Fruit fly (Drosophila melanogaster) whole organism, embryonic: ENCODE data around the gene Cpr30F.

ENCODE experiments used
- Atf-2 ChIP-seq: fragments of 200-800 bp; sonication (Bioruptor generic); optimal IDR thresholded peaks from 2 replicates; lab custom pipeline; 2016; ENCODE audit warnings: missing biosample characterization, missing genetic modification characterization
- Atf6 ChIP-seq: fragments of 200-800 bp; sonication (Bioruptor generic); IDR thresholded peaks from 2 replicates; pipeline ENCODE4 v1.3.6; 2022; ENCODE audit warnings: missing biosample characterization, missing genetic modification characterization
- Bdp1 ChIP-seq: fragments of 200-800 bp; sonication (Bioruptor generic); optimal IDR thresholded peaks from 3 replicates; lab custom pipeline; 2016; ENCODE audit warnings: missing biosample characterization, missing genetic modification characterization
- BtbVII ChIP-seq: fragments of 200-800 bp; sonication (Bioruptor generic); optimal IDR thresholded peaks from 3 replicates; lab custom pipeline; 2017; ENCODE audit warnings: missing biosample characterization, mild to moderate bottlenecking, missing genetic modification characterization
- CG10462 ChIP-seq: fragments of 200-800 bp; sonication (Bioruptor generic); optimal IDR thresholded peaks from 2 replicates; lab custom pipeline; 2016; ENCODE audit warnings: missing biosample characterization, missing genetic modification characterization
- CG10654 ChIP-seq: fragments of 200-800 bp; sonication (Bioruptor generic); optimal IDR thresholded peaks from 2 replicates; lab custom pipeline; 2016; ENCODE audit warnings: missing biosample characterization, missing genetic modification characterization
- CG10959 ChIP-seq: fragments of 200-800 bp; sonication (Bioruptor generic); IDR thresholded peaks from 2 replicates; pipeline ENCODE4 v1.3.6; 2022; ENCODE audit warnings: missing biosample characterization, missing genetic modification characterization
- CG13894 ChIP-seq: fragments of 200-800 bp; sonication (Bioruptor generic); optimal IDR thresholded peaks from 3 replicates; lab custom pipeline; 2018; ENCODE audit warnings: missing biosample characterization, mild to moderate bottlenecking, missing genetic modification characterization, moderate library complexity
- CG1529 ChIP-seq: fragments of 200-800 bp; sonication (Bioruptor generic); optimal IDR thresholded peaks from 3 replicates; lab custom pipeline; 2018; ENCODE audit warnings: missing biosample characterization, missing genetic modification characterization
- CG1602 ChIP-seq: fragments of 200-800 bp; sonication (Bioruptor generic); optimal IDR thresholded peaks from 3 replicates; lab custom pipeline; 2016; ENCODE audit warnings: missing biosample characterization, missing genetic modification characterization
- CG16813 ChIP-seq: fragments of 200-800 bp; sonication (Bioruptor generic); IDR thresholded peaks from 3 replicates; pipeline ENCODE4 v1.3.6; 2022; ENCODE audit warnings: missing biosample characterization, missing genetic modification characterization; ENCODE audit not compliant: partially characterized antibody
- CG17361 ChIP-seq: fragments of 200-800 bp; sonication (Bioruptor generic); IDR thresholded peaks from 3 replicates; pipeline ENCODE4 v1.3.6; 2022; ENCODE audit warnings: missing biosample characterization, missing genetic modification characterization
- CG17612 ChIP-seq: fragments of 200-800 bp; sonication (Bioruptor generic); IDR thresholded peaks from 2 replicates; pipeline ENCODE4 v1.3.6; 2022; ENCODE audit warnings: missing biosample characterization, missing genetic modification characterization
- CG17912 ChIP-seq: fragments of 200-800 bp; sonication (Bioruptor generic); optimal IDR thresholded peaks from 2 replicates; lab custom pipeline; 2018; ENCODE audit warnings: missing biosample characterization, mild to moderate bottlenecking, missing genetic modification characterization
- CG2712 ChIP-seq: fragments of 200-800 bp; optimal IDR thresholded peaks from 3 replicates; lab custom pipeline; 2019; ENCODE audit warnings: missing biosample characterization, mild to moderate bottlenecking, missing genetic modification characterization, moderate library complexity
- CG2889 ChIP-seq: fragments of 200-800 bp; sonication (Bioruptor generic); IDR thresholded peaks from 3 replicates; pipeline ENCODE4 v1.3.6; 2022; ENCODE audit warnings: missing biosample characterization, missing genetic modification characterization
- CG30431 ChIP-seq: fragments of 200-800 bp; sonication (Bioruptor generic); optimal IDR thresholded peaks from 2 replicates; lab custom pipeline; 2017; ENCODE audit warnings: missing biosample characterization, missing genetic modification characterization
- CG31388 ChIP-seq: fragments of 200-800 bp; sonication (Bioruptor generic); optimal IDR thresholded peaks from 2 replicates; lab custom pipeline; 2016; ENCODE audit warnings: missing biosample characterization, missing genetic modification characterization
- CG32772 ChIP-seq: fragments of 200-800 bp; sonication (Bioruptor generic); IDR thresholded peaks from 2 replicates; pipeline ENCODE4 v1.3.6; 2022; ENCODE audit warnings: missing biosample characterization, missing genetic modification characterization
- CG4424 ChIP-seq: fragments of 200-800 bp; sonication (Bioruptor generic); optimal IDR thresholded peaks from 3 replicates; lab custom pipeline; 2016; ENCODE audit warnings: missing biosample characterization, missing genetic modification characterization
- CG4617 ChIP-seq: fragments of 200-800 bp; sonication (Bioruptor generic); optimal IDR thresholded peaks from 3 replicates; lab custom pipeline; 2016; ENCODE audit warnings: missing biosample characterization, missing genetic modification characterization, borderline replicate concordance
- CG4707 ChIP-seq: fragments of 200-800 bp; sonication (Bioruptor generic); optimal IDR thresholded peaks from 2 replicates; lab custom pipeline; 2018; ENCODE audit warnings: missing biosample characterization, mild to moderate bottlenecking, missing genetic modification characterization, moderate library complexity
- CG7357 ChIP-seq: fragments of 200-800 bp; sonication (Bioruptor generic); IDR thresholded peaks from 3 replicates; pipeline ENCODE4 v1.3.6; 2022; ENCODE audit warnings: missing biosample characterization, missing genetic modification characterization
- CG7745 ChIP-seq: fragments of 200-800 bp; sonication (Bioruptor generic); optimal IDR thresholded peaks from 2 replicates; lab custom pipeline; 2018; ENCODE audit warnings: missing biosample characterization, mild to moderate bottlenecking, missing genetic modification characterization, moderate library complexity
- CG9932 ChIP-seq: fragments of 200-800 bp; sonication (Bioruptor generic); IDR thresholded peaks from 2 replicates; pipeline ENCODE4 v1.3.6; 2022; ENCODE audit warnings: missing biosample characterization, missing genetic modification characterization
- CrebB ChIP-seq: fragments of 200-800 bp; sonication (Bioruptor generic); optimal IDR thresholded peaks from 3 replicates; lab custom pipeline; 2018; ENCODE audit warnings: missing biosample characterization, mild to moderate bottlenecking, missing genetic modification characterization
- Dp ChIP-seq: fragments of 200-800 bp; sonication (Bioruptor generic); optimal IDR thresholded peaks from 2 replicates; lab custom pipeline; 2018; ENCODE audit warnings: missing biosample characterization, mild to moderate bottlenecking, missing genetic modification characterization, moderate library complexity
- Fer1 ChIP-seq: fragments of 200-800 bp; sonication (Bioruptor generic); optimal IDR thresholded peaks from 2 replicates; lab custom pipeline; 2017; ENCODE audit warnings: missing biosample characterization, mild to moderate bottlenecking, missing genetic modification characterization
- Fer2 ChIP-seq: fragments of 200-800 bp; sonication (Bioruptor generic); optimal IDR thresholded peaks from 2 replicates; lab custom pipeline; 2018; ENCODE audit warnings: missing biosample characterization, mild to moderate bottlenecking, missing genetic modification characterization, moderate library complexity
- H2.0 ChIP-seq: fragments of 200-800 bp; sonication (Bioruptor generic); IDR thresholded peaks from 2 replicates; pipeline ENCODE4 v1.3.6; 2022; ENCODE audit warnings: missing biosample characterization, missing genetic modification characterization
- HHEX ChIP-seq: fragments of 200-800 bp; sonication (Bioruptor generic); optimal IDR thresholded peaks from 3 replicates; lab custom pipeline; 2017; ENCODE audit warnings: missing biosample characterization, mild to moderate bottlenecking, missing genetic modification characterization, missing genetic modification reagents
- HLHmδ ChIP-seq: fragments of 200-800 bp; sonication (Bioruptor generic); optimal IDR thresholded peaks from 2 replicates; lab custom pipeline; 2018; ENCODE audit warnings: missing biosample characterization, mild to moderate bottlenecking, missing genetic modification characterization, moderate library complexity
- Lhr ChIP-seq: fragments of 200-800 bp; sonication (Bioruptor generic); optimal IDR thresholded peaks from 3 replicates; lab custom pipeline; 2017; ENCODE audit warnings: mild to moderate bottlenecking, missing biosample characterization, missing genetic modification reagents, missing genetic modification characterization
- Neu2 ChIP-seq: fragments of 200-800 bp; sonication (Bioruptor generic); optimal IDR thresholded peaks from 3 replicates; lab custom pipeline; 2016; ENCODE audit warnings: missing biosample characterization, missing genetic modification characterization, borderline replicate concordance
- Sox100B ChIP-seq: fragments of 200-800 bp; sonication (Bioruptor generic); optimal IDR thresholded peaks from 3 replicates; lab custom pipeline; 2018; ENCODE audit warnings: missing biosample characterization, mild to moderate bottlenecking, missing genetic modification characterization
- Sry-β ChIP-seq: fragments of 200-800 bp; sonication (Bioruptor generic); optimal IDR thresholded peaks from 2 replicates; lab custom pipeline; 2018; ENCODE audit warnings: missing biosample characterization, mild to moderate bottlenecking, missing genetic modification characterization, moderate library complexity
- Xbp1 ChIP-seq: fragments of 200-800 bp; sonication (Bioruptor generic); optimal IDR thresholded peaks from 3 replicates; lab custom pipeline; 2016; ENCODE audit warnings: missing biosample characterization, mild to moderate bottlenecking, missing genetic modification characterization
- bab2 ChIP-seq: fragments of 200-800 bp; sonication (Bioruptor generic); optimal IDR thresholded peaks from 2 replicates; lab custom pipeline; 2016; ENCODE audit warnings: missing biosample characterization, missing genetic modification characterization
- br ChIP-seq: fragments of >200 bp; optimal IDR thresholded peaks from 2 replicates; lab custom pipeline; 2017
- gem ChIP-seq: fragments of 200-800 bp; sonication (Bioruptor generic); optimal IDR thresholded peaks from 2 replicates; lab custom pipeline; 2019; ENCODE audit warnings: missing biosample characterization, mild to moderate bottlenecking, missing genetic modification characterization, moderate library complexity
- gfzf ChIP-seq: fragments of 200-800 bp; sonication (Bioruptor generic); optimal IDR thresholded peaks from 2 replicates; lab custom pipeline; 2016; ENCODE audit warnings: missing biosample characterization, mild to moderate bottlenecking, missing genetic modification characterization, moderate library complexity
- hbn ChIP-seq: fragments of 200-800 bp; sonication (Bioruptor generic); IDR thresholded peaks from 2 replicates; pipeline ENCODE4 v1.3.6; 2022; ENCODE audit warnings: missing biosample characterization, missing genetic modification characterization; ENCODE audit not compliant: partially characterized antibody
- maf-S ChIP-seq: fragments of 200-800 bp; sonication (Bioruptor generic); optimal IDR thresholded peaks from 2 replicates; lab custom pipeline; 2016; ENCODE audit warnings: missing biosample characterization, missing genetic modification characterization
- mam ChIP-seq: fragments of 200-800 bp; sonication (Bioruptor generic); optimal IDR thresholded peaks from 3 replicates; lab custom pipeline; 2016; ENCODE audit warnings: missing biosample characterization, missing genetic modification characterization
- pfk ChIP-seq: fragments of 200-800 bp; sonication (Bioruptor generic); optimal IDR thresholded peaks from 2 replicates; lab custom pipeline; 2018; ENCODE audit warnings: missing biosample characterization, mild to moderate bottlenecking, missing genetic modification characterization, moderate library complexity
- sens ChIP-seq: fragments of 200-800 bp; sonication (Bioruptor generic); peaks from one replicate; lab custom pipeline; 2016; ENCODE audit warnings: missing biosample characterization, missing genetic modification characterization
- seq ChIP-seq: fragments of 200-800 bp; sonication (Bioruptor generic); IDR thresholded peaks from 2 replicates; pipeline ENCODE4 v1.3.6; 2022; ENCODE audit warnings: missing biosample characterization, missing genetic modification characterization
- so ChIP-seq: fragments of 200-800 bp; sonication (Bioruptor generic); IDR thresholded peaks from 3 replicates; pipeline ENCODE4 v1.3.6; 2022; ENCODE audit warnings: missing biosample characterization, missing genetic modification characterization
- tll ChIP-seq, 2 experiments: fragments of 200-800 bp in 1 of 2; fragments of >200 bp in 1 of 2; sonication (Bioruptor generic) in 1 of 2; optimal IDR thresholded peaks; 2 replicates each; lab custom pipeline; 2017 to 2019; ENCODE audit warnings: missing biosample characterization in 2 of 2, missing genetic modification characterization in 2 of 2, mild to moderate bottlenecking in 1 of 2, moderate library complexity in 1 of 2
- unc-4 ChIP-seq: fragments of 200-800 bp; sonication (Bioruptor generic); IDR thresholded peaks from 2 replicates; pipeline ENCODE4 v1.3.6; 2022; ENCODE audit warnings: missing biosample characterization, missing genetic modification characterization; ENCODE audit not compliant: partially characterized antibody

Cpr30F gene

dm6 chr2L:9956993-9957652 is 24.2 kb upstream of the Cpr30F start, which contains the start of the genes CG4658 and CG5846 (continued):
- TF ChIP-seq Atf-2 (GFP tag; lab: Kevin White, UChicago) (peak; percentile 75), CG32772 (peak; percentile 97), CG10959 (peak; percentile 89; the same call in 1 of the 2 replicates), pfk (GFP tag; lab: Kevin White, UChicago) (no peak), Neu2 (GFP tag; lab: Kevin White, UChicago) (no peak), Fer2 (tag; lab: Kevin White, UChicago) (peak; percentile 79), CG1602 (GFP tag; lab: Kevin White, UChicago) (peak; percentile 96), HLHmδ (GFP tag; lab: Kevin White, UChicago) (no peak), Sox100B (GFP tag; lab: Kevin White, UChicago) (peak; percentile 91), Fer1 (GFP tag; lab: Kevin White, UChicago) (peak; percentile 88), tll (GFP tag; optimal IDR thresholded peaks at IDR 0.05; lab: Kevin White, UChicago) (peak in 1 of 2 experiments; percentile 54), Atf6 (GFP tag; lab: Robert Waterston, UW) (peak; percentile 95), CG2889 (GFP tag; lab: Robert Waterston, UW) (peak; percentile 89), gfzf (GFP tag; lab: Kevin White, UChicago) (peak; percentile 81), CG17612 (peak; percentile 78), gem (tag; lab: Kevin White, UChicago) (peak; percentile 98), H2.0 (GFP tag; lab: Robert Waterston, UW) (peak; percentile 91), CG10462 (GFP tag; lab: Kevin White, UChicago) (peak; percentile 93), CG2712 (tag; lab: Kevin White, UChicago) (peak; percentile 98), bab2 (GFP tag; lab: Kevin White, UChicago) (peak; percentile 90), so (GFP tag; lab: Robert Waterston, UW) (peak; percentile 93; the same call in 2 of the 3 replicates), sens (GFP tag; lab: Kevin White, UChicago) (peak; percentile 97), mam (peak; percentile 72), CG1529 (GFP tag; lab: Kevin White, UChicago) (peak; percentile 79), hbn (GFP tag; lab: Robert Waterston, UW) (no peak), CG4617 (peak; percentile 92), CG7357 (peak; percentile 89), CG13894 (tag; lab: Kevin White, UChicago) (peak; percentile 90), CG30431 (peak; percentile 73), HHEX (GFP tag; lab: Kevin White, UChicago) (peak; percentile 81), CG31388 (peak; percentile 77), CrebB (tag; lab: Kevin White, UChicago) (peak; percentile 76), Bdp1 (peak; percentile 80), Lhr (peak; percentile 80), BtbVII (GFP tag; lab: Kevin White, UChicago) (peak; percentile 74), CG9932 (GFP tag; lab: Robert Waterston, UW) (peak; percentile 90), Sry-β (GFP tag; lab: Kevin White, UChicago) (peak; percentile 39), CG17912 (GFP tag; lab: Kevin White, UChicago) (peak; percentile 9), Xbp1 (peak; percentile 97), CG10654 (GFP tag; lab: Kevin White, UChicago) (peak; percentile 93), maf-S (GFP tag; lab: Kevin White, UChicago) (peak; percentile 62), br (lab: Kevin White, UChicago) (no peak), CG17361 (GFP tag; lab: Robert Waterston, UW) (peak; percentile 96), unc-4 (GFP tag; lab: Robert Waterston, UW) (no peak), seq (GFP tag; lab: Robert Waterston, UW) (peak; percentile 80), CG4424 (GFP tag; lab: Kevin White, UChicago) (peak; percentile 95), CG4707 (GFP tag; lab: Kevin White, UChicago) (peak; percentile 64), CG16813 (no peak), CG7745 (tag; lab: Kevin White, UChicago) (peak; percentile 69), Dp (GFP tag; lab: Kevin White, UChicago) (peak; percentile 14)
